Fruit fly (Drosophila melanogaster): ENCODE measurements around the gene Gagr.

The Gagr gene

DNA sequence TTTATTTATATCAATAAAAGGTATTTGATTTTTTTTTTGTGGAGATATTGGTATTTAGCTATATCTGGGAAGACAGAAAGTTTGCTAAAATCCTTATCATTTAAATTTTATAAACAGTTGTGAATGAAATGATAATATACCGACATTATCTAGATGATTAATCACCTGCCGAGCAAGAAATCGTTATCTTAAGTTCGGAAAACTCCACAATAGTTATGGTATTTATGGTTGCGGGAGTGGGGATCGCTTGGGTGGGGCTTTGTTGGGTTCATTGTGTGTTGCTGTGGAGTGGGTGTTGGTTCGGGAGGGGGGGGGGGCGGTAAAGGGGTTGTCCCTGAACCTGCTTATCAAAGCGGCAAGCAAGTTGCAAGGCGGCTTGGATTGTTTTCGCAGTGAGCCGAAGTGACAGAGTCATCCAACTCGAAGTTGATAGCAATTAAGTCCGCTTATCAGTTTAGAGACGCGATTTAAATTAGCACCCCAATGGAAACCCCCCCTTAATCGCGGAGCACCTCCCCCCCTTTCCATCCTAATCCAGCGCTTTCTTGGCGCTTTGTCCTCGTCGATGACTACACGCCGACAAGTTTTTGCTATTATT, 2.1 kb upstream of the Gagr start:
- TF ChIP-seq pad (GFP tag; optimal IDR thresholded peaks at IDR 0.05) (no peak), cnc (optimal IDR thresholded peaks at IDR 0.05) (no peak), CG7045 (GFP tag; optimal IDR thresholded peaks at IDR 0.05) (no peak), kay (GFP tag; ENCODE audit: borderline replicate concordance) (no peak), CG11617 (GFP tag; optimal IDR thresholded peaks at IDR 0.05) (no peak)

DNA sequence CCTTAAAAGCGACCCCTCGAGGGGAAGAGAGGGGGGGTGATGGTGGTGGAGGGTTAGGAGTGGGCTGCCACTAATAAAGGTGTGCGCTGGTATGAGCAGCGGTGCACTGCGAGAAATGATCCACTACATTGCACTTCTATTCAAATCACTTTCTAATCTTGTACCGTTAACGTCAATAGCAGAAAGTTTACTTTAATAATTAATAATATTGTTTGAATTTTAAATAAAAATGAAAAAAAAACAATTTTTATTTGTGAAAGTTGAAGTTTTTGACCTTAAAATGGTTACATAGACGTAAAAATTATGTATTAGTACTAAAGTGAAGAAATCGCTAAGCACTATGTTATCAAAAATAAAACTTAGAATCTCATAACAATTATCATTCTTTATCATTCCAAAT, 1.5 kb upstream of the Gagr start:
- no peak for TF ChIP-seq pad (GFP tag; optimal IDR thresholded peaks at IDR 0.05)
- no peak for TF ChIP-seq Crg-1 (GFP tag; optimal IDR thresholded peaks at IDR 0.05)
- TF ChIP-seq CG5204 (GFP tag; optimal IDR thresholded peaks at IDR 0.05): no peak
- TF ChIP-seq ovo (GFP tag; optimal IDR thresholded peaks at IDR 0.05): no peak
- TF ChIP-seq Mnt (GFP tag; optimal IDR thresholded peaks at IDR 0.05): no peak

DNA sequence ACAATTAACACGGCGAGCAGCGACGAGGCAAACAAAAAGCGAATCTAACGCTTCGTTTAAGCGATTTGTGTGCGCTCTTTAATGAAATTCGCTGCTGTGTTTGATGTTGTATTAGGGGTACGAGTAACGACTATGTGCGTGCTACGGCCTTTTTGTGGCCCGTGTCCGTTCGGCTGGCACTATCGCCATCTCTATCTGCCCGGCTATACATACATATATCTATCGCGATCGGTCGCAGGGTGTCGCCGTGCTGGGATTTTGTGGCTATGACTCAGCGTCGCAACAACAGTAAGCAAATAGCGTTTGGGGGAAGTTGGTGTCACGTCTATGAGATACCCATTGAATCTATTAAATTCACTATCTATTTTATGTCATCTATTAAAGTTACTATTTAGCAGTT, 686 bp upstream of the Gagr start:
- TF ChIP-seq Mnt (GFP tag; optimal IDR thresholded peaks at IDR 0.05): no peak
- no peak for TF ChIP-seq CG7045 (GFP tag; optimal IDR thresholded peaks at IDR 0.05)
- no peak for TF ChIP-seq cic (GFP tag; optimal IDR thresholded peaks at IDR 0.05)
- TF ChIP-seq kay (GFP tag; ENCODE audit: borderline replicate concordance): peak; percentile 53
- TF ChIP-seq CG5204 (GFP tag; optimal IDR thresholded peaks at IDR 0.05): no peak

DNA sequence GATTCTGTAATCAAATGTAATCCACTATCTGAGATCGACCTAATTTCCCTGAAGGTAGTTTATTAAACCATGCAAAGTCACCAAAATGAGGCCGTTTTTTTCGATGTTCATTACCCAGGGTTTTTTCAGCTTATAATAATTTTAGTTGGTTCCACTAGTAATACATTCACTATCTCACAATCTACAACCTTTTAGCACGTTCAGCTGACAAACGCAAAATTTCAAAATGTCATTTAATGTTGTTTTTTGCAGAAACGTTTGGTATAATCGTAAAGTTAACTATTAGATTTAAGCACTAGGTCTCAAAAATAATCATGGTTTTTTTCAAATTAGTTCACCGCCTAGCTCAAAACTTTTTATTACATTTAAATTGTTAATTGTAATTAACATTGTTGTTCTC, 5.8 kb downstream of the Gagr start, which contains the start of gene CG44836:
CG44836 (minus strand) TSS at position 101 of the 400 bp plus-strand sequence.
- TF ChIP-seq kay (GFP tag; ENCODE audit: borderline replicate concordance) (peak; percentile 20), tj (GFP tag; optimal IDR thresholded peaks at IDR 0.05) (no peak), cnc (optimal IDR thresholded peaks at IDR 0.05) (no peak)

DNA sequence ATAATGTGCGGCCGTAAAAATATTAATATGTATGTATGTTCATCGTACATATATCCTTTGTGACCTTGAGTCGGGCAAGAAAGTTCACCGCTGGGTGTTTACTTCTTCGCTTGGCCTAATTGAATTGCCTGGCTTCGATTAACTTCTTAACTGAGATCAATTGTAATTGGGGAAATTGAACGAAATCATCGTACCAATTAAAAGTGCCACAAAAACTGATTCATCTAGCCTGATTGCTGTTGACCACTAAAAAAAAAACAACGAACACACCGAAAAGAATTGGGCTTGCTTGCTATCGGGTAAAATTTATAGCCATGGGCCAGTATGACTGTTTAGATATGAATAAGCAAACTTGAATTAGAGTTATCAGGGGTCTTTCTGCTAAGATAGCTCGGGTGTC, 7.9 kb downstream of the Gagr start:
- TF ChIP-seq Clk (GFP tag; optimal IDR thresholded peaks at IDR 0.05): no peak
- no peak for TF ChIP-seq CG5204 (GFP tag; optimal IDR thresholded peaks at IDR 0.05)
- no peak for TF ChIP-seq CG7045 (GFP tag; optimal IDR thresholded peaks at IDR 0.05)
- TF ChIP-seq toe (GFP tag; optimal IDR thresholded peaks at IDR 0.05): no peak
- TF ChIP-seq bab1 (GFP tag; optimal IDR thresholded peaks at IDR 0.05): no peak
- TF ChIP-seq tj (GFP tag; optimal IDR thresholded peaks at IDR 0.05): no peak
- no peak for TF ChIP-seq CG1620 (GFP tag; optimal IDR thresholded peaks at IDR 0.05)

DNA sequence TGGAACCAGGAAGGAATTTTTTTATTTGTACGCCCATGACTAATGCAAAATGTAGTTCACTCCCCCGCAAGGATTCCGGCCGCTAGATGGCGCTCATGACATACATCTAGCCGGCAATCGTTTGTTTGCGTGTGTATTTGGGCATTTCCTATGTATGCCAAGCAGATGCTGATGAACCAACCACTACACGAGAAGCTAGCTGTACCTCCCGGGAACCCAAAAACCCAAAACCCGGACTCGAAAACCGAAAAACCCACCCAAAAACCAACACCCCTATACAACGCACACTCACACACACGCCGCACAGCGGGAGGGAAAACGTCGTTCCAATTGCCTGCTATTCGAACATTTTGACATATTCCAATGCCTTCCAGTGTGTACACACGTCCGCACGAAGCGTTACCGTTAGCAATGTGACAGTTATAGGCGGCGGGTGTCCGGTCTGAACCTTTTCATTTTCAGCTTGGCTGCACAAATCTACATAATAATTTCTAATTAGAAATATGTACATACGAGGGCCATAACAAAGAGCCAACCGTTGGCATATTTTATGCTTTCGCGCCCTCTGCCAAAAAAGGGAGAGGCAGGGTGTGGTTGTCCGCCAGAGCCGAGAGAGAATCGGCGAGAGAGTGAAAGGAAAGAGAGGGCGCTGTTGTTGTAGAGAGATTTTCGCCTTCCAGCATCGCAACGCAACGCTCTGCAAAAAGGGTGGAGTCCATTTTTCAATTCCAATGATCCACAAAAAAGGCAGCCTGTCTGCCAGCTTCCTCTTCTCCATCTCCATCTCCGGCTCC, 13.6 kb downstream of the Gagr start:
- TF ChIP-seq CG7045 (GFP tag; optimal IDR thresholded peaks at IDR 0.05): no peak
- no peak for TF ChIP-seq Clk (GFP tag; optimal IDR thresholded peaks at IDR 0.05)
- no peak for TF ChIP-seq cic (GFP tag; optimal IDR thresholded peaks at IDR 0.05)
- TF ChIP-seq tj (GFP tag; optimal IDR thresholded peaks at IDR 0.05): no peak
- TF ChIP-seq kay (GFP tag; ENCODE audit: borderline replicate concordance): no peak
- TF ChIP-seq Hr96 (GFP tag; optimal IDR thresholded peaks at IDR 0.05): no peak
- TF ChIP-seq CG12768 (GFP tag; optimal IDR thresholded peaks at IDR 0.05): no peak
- no peak for TF ChIP-seq CG5204 (GFP tag; optimal IDR thresholded peaks at IDR 0.05)
- no peak for TF ChIP-seq CG7101 (tag; optimal IDR thresholded peaks at IDR 0.05)

DNA sequence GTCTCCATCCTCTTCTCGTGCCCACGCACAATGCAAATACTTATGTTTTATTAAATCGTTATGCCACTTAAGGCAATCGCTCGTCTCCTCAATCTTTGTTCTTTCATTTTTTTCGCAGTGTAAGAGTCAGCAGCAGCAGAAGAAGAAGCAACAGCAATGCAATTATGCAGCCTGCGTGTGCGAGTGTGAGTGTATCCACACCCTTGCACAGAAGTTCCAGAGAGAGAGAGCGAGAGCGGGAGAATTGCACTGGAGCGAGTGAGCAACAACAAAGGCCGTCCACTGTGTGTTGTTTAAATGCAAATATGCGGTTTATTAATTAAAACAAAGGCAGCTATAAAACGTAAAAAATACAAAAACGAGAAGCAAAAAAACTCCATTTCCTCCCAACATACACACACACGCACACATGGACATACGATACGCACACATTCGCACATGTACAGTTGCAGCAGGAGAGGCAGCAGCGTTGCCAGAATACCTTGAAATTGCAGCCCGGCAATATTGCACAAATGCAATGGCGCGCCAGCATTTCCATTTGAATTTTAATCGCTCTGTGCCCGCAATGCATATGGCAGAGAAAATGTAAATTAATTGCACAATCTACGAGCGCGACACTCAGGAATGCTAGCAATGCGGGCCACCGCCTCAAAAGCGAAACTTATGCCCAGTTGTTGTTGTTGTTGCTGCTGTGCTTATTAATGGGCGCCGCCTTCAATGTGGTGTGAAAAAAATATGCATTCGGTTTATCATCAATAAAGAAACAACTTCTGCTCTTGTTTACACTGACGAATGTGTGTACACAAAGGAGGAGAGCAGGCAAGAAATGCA, 14.4 kb downstream of the Gagr start:
- TF ChIP-seq ovo (GFP tag; optimal IDR thresholded peaks at IDR 0.05): peak; percentile 2
- TF ChIP-seq tj (GFP tag; optimal IDR thresholded peaks at IDR 0.05): peak; percentile 30
- TF ChIP-seq CG1620 (GFP tag; optimal IDR thresholded peaks at IDR 0.05): no peak
- peak; percentile 35 for TF ChIP-seq bab1 (GFP tag; optimal IDR thresholded peaks at IDR 0.05)
- peak; percentile 61 for TF ChIP-seq pad (GFP tag; optimal IDR thresholded peaks at IDR 0.05)
- TF ChIP-seq CG33017 (tag; optimal IDR thresholded peaks at IDR 0.05): peak; percentile 6
- peak; percentile 2 for TF ChIP-seq CG14711 (tag; optimal IDR thresholded peaks at IDR 0.05)
- peak; percentile 29 for TF ChIP-seq CG11617 (GFP tag; optimal IDR thresholded peaks at IDR 0.05)
- TF ChIP-seq CG7045 (GFP tag; optimal IDR thresholded peaks at IDR 0.05): peak; percentile 46
- TF ChIP-seq CG5204 (GFP tag; optimal IDR thresholded peaks at IDR 0.05): no peak
- no peak for TF ChIP-seq Clk (GFP tag; optimal IDR thresholded peaks at IDR 0.05)
- TF ChIP-seq kay (GFP tag; ENCODE audit: borderline replicate concordance): peak; percentile 71
- no peak for TF ChIP-seq Crg-1 (GFP tag; optimal IDR thresholded peaks at IDR 0.05)

Data from whole organism, adult.